Fruit fly (Drosophila melanogaster) whole organism, embryonic: ENCODE results near the gene Ilp7.

Experiments used
- Adf1 ChIP-seq: fragments of 200-800 bp; sonication (Bioruptor generic); IDR thresholded peaks from 2 replicates; pipeline ENCODE4 v1.3.6; 2022; ENCODE audit warnings: missing biosample characterization, missing genetic modification characterization
- Antp ChIP-seq: fragments of 200-800 bp; sonication (Bioruptor generic); optimal IDR thresholded peaks from 3 replicates; lab custom pipeline; 2016; ENCODE audit warnings: missing biosample characterization, missing genetic modification characterization
- CG10366 ChIP-seq: fragments of 200-800 bp; sonication (Bioruptor generic); IDR thresholded peaks from 2 replicates; pipeline ENCODE4 v1.3.6; 2022; ENCODE audit warnings: missing biosample characterization, missing genetic modification characterization
- CG10431 ChIP-seq: fragments of 200-800 bp; sonication (Bioruptor generic); optimal IDR thresholded peaks from 3 replicates; lab custom pipeline; 2018; ENCODE audit warnings: missing biosample characterization, mild to moderate bottlenecking, missing genetic modification characterization
- CG10543 ChIP-seq: fragments of 200-800 bp; sonication (Bioruptor generic); optimal IDR thresholded peaks from 3 replicates; lab custom pipeline; 2017; ENCODE audit warnings: missing biosample characterization, mild to moderate bottlenecking, missing genetic modification characterization, moderate library complexity
- CG12299 ChIP-seq: fragments of 200-800 bp; sonication (Bioruptor generic); optimal IDR thresholded peaks from 2 replicates; lab custom pipeline; 2018; ENCODE audit warnings: missing biosample characterization, mild to moderate bottlenecking, missing genetic modification characterization
- CG13424 ChIP-seq: fragments of 200-800 bp; sonication (Bioruptor generic); optimal IDR thresholded peaks from 2 replicates; lab custom pipeline; 2019; ENCODE audit warnings: missing biosample characterization, mild to moderate bottlenecking, missing genetic modification characterization, moderate library complexity
- CG14050 ChIP-seq: fragments of 200-800 bp; sonication (Bioruptor generic); IDR thresholded peaks from 3 replicates; pipeline ENCODE4 v1.3.6; 2022; ENCODE audit warnings: missing biosample characterization, missing genetic modification characterization
- CG14710 ChIP-seq: fragments of 200-800 bp; sonication (Bioruptor generic); optimal IDR thresholded peaks from 3 replicates; lab custom pipeline; 2019; ENCODE audit warnings: missing biosample characterization, mild to moderate bottlenecking, missing genetic modification characterization, moderate library complexity
- CG18599 ChIP-seq: fragments of 200-800 bp; sonication (Bioruptor generic); optimal IDR thresholded peaks from 3 replicates; lab custom pipeline; 2017; ENCODE audit warnings: missing biosample characterization, missing genetic modification characterization, mild to moderate bottlenecking, moderate library complexity, missing genetic modification reagents
- CG30431 ChIP-seq: fragments of 200-800 bp; sonication (Bioruptor generic); optimal IDR thresholded peaks from 2 replicates; lab custom pipeline; 2017; ENCODE audit warnings: missing biosample characterization, missing genetic modification characterization
- CG32532 ChIP-seq: fragments of 200-800 bp; sonication (Bioruptor generic); IDR thresholded peaks from 2 replicates; pipeline ENCODE4 v1.3.6; 2022; ENCODE audit warnings: missing biosample characterization, missing genetic modification characterization
- CG32767 ChIP-seq: fragments of 200-800 bp; sonication (Bioruptor generic); IDR thresholded peaks from 2 replicates; pipeline ENCODE4 v1.3.6; 2022; ENCODE audit warnings: missing biosample characterization, missing genetic modification characterization
- CG32772 ChIP-seq: fragments of 200-800 bp; sonication (Bioruptor generic); IDR thresholded peaks from 2 replicates; pipeline ENCODE4 v1.3.6; 2022; ENCODE audit warnings: missing biosample characterization, missing genetic modification characterization
- CG4404 ChIP-seq: fragments of 200-800 bp; sonication (Bioruptor generic); IDR thresholded peaks from 2 replicates; pipeline ENCODE4 v1.3.6; 2022; ENCODE audit warnings: missing biosample characterization, missing genetic modification characterization
- CG6254 ChIP-seq: fragments of 200-800 bp; sonication (Bioruptor generic); optimal IDR thresholded peaks from 3 replicates; lab custom pipeline; 2017; ENCODE audit warnings: mild to moderate bottlenecking, missing biosample characterization, missing genetic modification reagents, missing genetic modification characterization
- CG6689 ChIP-seq: fragments of 200-800 bp; sonication (Bioruptor generic); IDR thresholded peaks from 2 replicates; pipeline ENCODE4 v1.3.6; 2022; ENCODE audit warnings: missing biosample characterization, missing genetic modification characterization
- CG7372 ChIP-seq: fragments of 200-800 bp; sonication (Bioruptor generic); IDR thresholded peaks from 2 replicates; pipeline ENCODE4 v1.3.6; 2022; ENCODE audit warnings: missing biosample characterization, missing genetic modification characterization
- CG7556 ChIP-seq: fragments of 200-800 bp; sonication (Bioruptor generic); optimal IDR thresholded peaks from 2 replicates; lab custom pipeline; 2017; ENCODE audit warnings: missing biosample characterization, mild to moderate bottlenecking, missing genetic modification characterization
- CG8089 ChIP-seq: fragments of 200-800 bp; sonication (Bioruptor generic); optimal IDR thresholded peaks from 3 replicates; lab custom pipeline; 2016; ENCODE audit warnings: missing biosample characterization, missing genetic modification characterization
- CG8281 ChIP-seq: fragments of 200-800 bp; sonication (Bioruptor generic); optimal IDR thresholded peaks from 2 replicates; lab custom pipeline; 2018; ENCODE audit warnings: missing biosample characterization, mild to moderate bottlenecking, missing genetic modification characterization, moderate library complexity
- CG9932 ChIP-seq: fragments of 200-800 bp; sonication (Bioruptor generic); IDR thresholded peaks from 2 replicates; pipeline ENCODE4 v1.3.6; 2022; ENCODE audit warnings: missing biosample characterization, missing genetic modification characterization
- D19B ChIP-seq: fragments of 200-800 bp; sonication (Bioruptor generic); optimal IDR thresholded peaks from 2 replicates; lab custom pipeline; 2017; ENCODE audit warnings: missing biosample characterization, mild to moderate bottlenecking, missing genetic modification characterization
- Dad ChIP-seq: fragments of 200-800 bp; sonication (Bioruptor generic); optimal IDR thresholded peaks from 3 replicates; lab custom pipeline; 2016; ENCODE audit warnings: missing biosample characterization, missing genetic modification characterization
- Dip3 ChIP-seq: fragments of 200-800 bp; sonication (Bioruptor generic); optimal IDR thresholded peaks from 3 replicates; lab custom pipeline; 2016; ENCODE audit warnings: missing biosample characterization, missing genetic modification characterization
- Dp ChIP-seq: fragments of 200-800 bp; sonication (Bioruptor generic); optimal IDR thresholded peaks from 2 replicates; lab custom pipeline; 2018; ENCODE audit warnings: missing biosample characterization, mild to moderate bottlenecking, missing genetic modification characterization, moderate library complexity
- Drgx ChIP-seq: fragments of 200-800 bp; sonication (Bioruptor generic); IDR thresholded peaks from 2 replicates; pipeline ENCODE4 v1.3.6; 2022; ENCODE audit warnings: missing biosample characterization, missing genetic modification characterization
- H15 ChIP-seq: fragments of 200-800 bp; sonication (Bioruptor generic); IDR thresholded peaks from 3 replicates; pipeline ENCODE4 v1.3.6; 2022; ENCODE audit warnings: missing biosample characterization, missing genetic modification characterization
- MTF-1 ChIP-seq: fragments of 200-800 bp; sonication (Bioruptor generic); optimal IDR thresholded peaks from 2 replicates; lab custom pipeline; 2018; ENCODE audit warnings: missing biosample characterization, mild to moderate bottlenecking, missing genetic modification characterization, borderline replicate concordance
- Nf-YA ChIP-seq: fragments of 200-800 bp; sonication (Bioruptor generic); IDR thresholded peaks from 2 replicates; pipeline ENCODE4 v1.3.6; 2022; ENCODE audit warnings: missing biosample characterization, missing genetic modification characterization
- Sry-δ ChIP-seq: fragments of 200-800 bp; sonication (Bioruptor generic); optimal IDR thresholded peaks from 2 replicates; lab custom pipeline; 2016; ENCODE audit warnings: missing biosample characterization, missing genetic modification characterization
- Stat92E ChIP-seq, 3 experiments: fragments of >200 bp in 2 of 3; fragments of 200-800 bp in 1 of 3; sonication (Bioruptor generic) in 1 of 3; optimal IDR thresholded peaks; 2 replicates each; lab custom pipeline; 2017 to 2019; ENCODE audit warnings: missing biosample characterization in 3 of 3, missing genetic modification characterization in 3 of 3, mild to moderate bottlenecking in 1 of 3, moderate library complexity in 1 of 3
- Vsx1 ChIP-seq: fragments of 200-800 bp; sonication (Bioruptor generic); optimal IDR thresholded peaks from 2 replicates; lab custom pipeline; 2017; ENCODE audit warnings: missing biosample characterization, mild to moderate bottlenecking, missing genetic modification characterization, missing genetic modification reagents
- Xbp1 ChIP-seq: fragments of 200-800 bp; sonication (Bioruptor generic); optimal IDR thresholded peaks from 3 replicates; lab custom pipeline; 2016; ENCODE audit warnings: missing biosample characterization, mild to moderate bottlenecking, missing genetic modification characterization
- abd-A ChIP-seq: fragments of 200-800 bp; sonication (Bioruptor generic); optimal IDR thresholded peaks from 3 replicates; lab custom pipeline; 2019; ENCODE audit warnings: missing biosample characterization, mild to moderate bottlenecking, missing genetic modification characterization, moderate library complexity
- aop ChIP-seq: fragments of 200-800 bp; sonication (Bioruptor generic); IDR thresholded peaks from 2 replicates; pipeline ENCODE4 v1.3.6; 2022; ENCODE audit warnings: missing biosample characterization, missing genetic modification characterization
- cwo ChIP-seq: fragments of 200-800 bp; sonication (Bioruptor generic); optimal IDR thresholded peaks from 3 replicates; lab custom pipeline; 2017; ENCODE audit warnings: missing biosample characterization, missing genetic modification characterization, mild to moderate bottlenecking, moderate library complexity, missing genetic modification reagents
- eve ChIP-seq, 2 experiments: fragments of >200 bp; optimal IDR thresholded peaks; 2 replicates each; lab custom pipeline; 2017; ENCODE audit warnings: missing biosample characterization in 2 of 2, missing genetic modification characterization in 2 of 2
- gce ChIP-seq: fragments of 200-800 bp; sonication (Bioruptor generic); IDR thresholded peaks from 3 replicates; pipeline ENCODE4 v1.3.6; 2022; ENCODE audit warnings: missing biosample characterization, missing genetic modification characterization
- mirr ChIP-seq: fragments of 200-800 bp; sonication (Bioruptor generic); optimal IDR thresholded peaks from 3 replicates; lab custom pipeline; 2018; ENCODE audit warnings: missing biosample characterization, mild to moderate bottlenecking, missing genetic modification characterization
- nom ChIP-seq: fragments of 200-800 bp; sonication (Bioruptor generic); optimal IDR thresholded peaks from 2 replicates; lab custom pipeline; 2017; ENCODE audit warnings: missing biosample characterization, missing genetic modification characterization, mild to moderate bottlenecking, moderate library complexity, missing genetic modification reagents
- otp ChIP-seq: fragments of 200-800 bp; sonication (Bioruptor generic); IDR thresholded peaks from 3 replicates; pipeline ENCODE4, ENCODE4 v1.3.6; 2022; ENCODE audit warnings: missing biosample characterization, missing genetic modification characterization
- shn ChIP-seq: fragments of 200-800 bp; sonication (Bioruptor generic); optimal IDR thresholded peaks from 3 replicates; lab custom pipeline; 2016; ENCODE audit warnings: missing biosample characterization, missing genetic modification characterization
- slbo ChIP-seq: fragments of 200-800 bp; sonication (Bioruptor generic); IDR thresholded peaks from 2 replicates; pipeline ENCODE4 v1.3.6; 2022; ENCODE audit warnings: missing biosample characterization, missing genetic modification characterization
- so ChIP-seq: fragments of 200-800 bp; sonication (Bioruptor generic); IDR thresholded peaks from 3 replicates; pipeline ENCODE4 v1.3.6; 2022; ENCODE audit warnings: missing biosample characterization, missing genetic modification characterization
- tio ChIP-seq: fragments of 200-800 bp; sonication (Bioruptor generic); optimal IDR thresholded peaks from 2 replicates; lab custom pipeline; 2017; ENCODE audit warnings: missing biosample characterization, missing genetic modification characterization, inconsistent platforms
- unpg ChIP-seq: fragments of 200-800 bp; sonication (Bioruptor generic); optimal IDR thresholded peaks from 3 replicates; lab custom pipeline; 2018; ENCODE audit warnings: missing biosample characterization, mild to moderate bottlenecking, missing genetic modification characterization, moderate library complexity
- yki ChIP-seq: fragments of >200 bp; optimal IDR thresholded peaks from 3 replicates; lab custom pipeline; 2018

The Ilp7 gene

DNA sequence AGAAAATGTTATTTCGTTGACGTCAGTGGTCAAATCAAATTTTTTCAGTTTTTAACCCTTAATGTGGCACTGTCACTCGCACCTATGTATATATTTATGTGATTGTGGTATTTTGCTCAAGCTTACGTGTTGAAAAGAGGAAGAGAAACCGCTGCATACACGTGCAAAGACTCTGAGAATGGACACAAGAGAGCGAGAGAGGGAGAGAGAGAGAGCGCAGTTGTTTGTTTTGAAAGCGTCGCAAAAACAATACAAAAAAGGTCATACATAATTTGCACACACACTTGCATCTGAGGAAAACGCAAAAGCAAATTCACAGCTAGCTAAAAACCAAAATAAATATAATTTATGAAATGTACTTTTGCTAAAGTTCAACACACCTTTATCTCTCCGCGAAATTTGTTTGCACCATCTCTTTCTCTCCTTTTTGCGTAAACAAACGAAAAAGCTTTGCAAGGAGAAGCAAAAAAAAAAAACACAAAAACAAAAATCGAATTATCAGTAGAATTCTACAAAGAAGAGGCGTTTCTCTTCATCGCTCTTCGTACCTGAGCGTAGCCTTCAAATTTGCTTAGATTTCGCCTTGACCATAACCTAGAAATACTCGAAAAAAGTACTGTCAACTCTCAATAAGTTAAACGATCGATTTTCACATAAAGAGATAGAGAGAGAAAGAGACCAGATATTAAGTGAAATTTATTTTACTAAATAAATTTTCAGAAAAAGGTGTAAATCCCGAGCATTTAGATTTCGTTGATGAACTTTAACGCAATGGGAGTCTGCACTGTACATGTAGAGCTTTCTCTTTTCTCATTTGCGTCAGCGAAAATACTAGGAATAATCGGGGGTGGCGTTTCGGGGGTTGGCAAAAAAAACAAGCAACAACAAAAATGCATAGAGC lies 4.9 kb downstream of the Ilp7 start (continued):
- no peak for TF ChIP-seq eve (GFP tag; optimal IDR thresholded peaks at IDR 0.05; lab: Kevin White, UChicago)
- peak; percentile 9 for TF ChIP-seq CG13424 (tag; lab: Kevin White, UChicago)
- peak; percentile 36; the same call in 1 of the 3 replicates for TF ChIP-seq gce (GFP tag; lab: Robert Waterston, UW)
- no peak for TF ChIP-seq shn (GFP tag; lab: Kevin White, UChicago)
- TF ChIP-seq CG32532: peak; percentile 83
- TF ChIP-seq Nf-YA: 0 out of 2 replicates have a peak, but pooled peaks have one; percentile 5
- peak; percentile 30; the same call in 2 of the 3 replicates for TF ChIP-seq CG14050 (GFP tag; lab: Robert Waterston, UW)
- no peak for TF ChIP-seq Vsx1 (GFP tag; lab: Kevin White, UChicago)
- TF ChIP-seq CG8089 (GFP tag; lab: Kevin White, UChicago): no peak
- TF ChIP-seq CG8281 (tag; lab: Kevin White, UChicago): no peak
- peak; percentile 19 for TF ChIP-seq Xbp1 (GFP tag; lab: Kevin White, UChicago)
- 0 out of 3 replicates have a peak, but pooled peaks have one; percentile 22 for TF ChIP-seq otp (GFP tag; lab: Robert Waterston, UW)
- peak; percentile 85 for TF ChIP-seq nom (GFP tag; lab: Kevin White, UChicago)
- TF ChIP-seq CG9932 (GFP tag; lab: Robert Waterston, UW): peak; percentile 89
- peak; percentile 67 for TF ChIP-seq cwo (GFP tag; lab: Kevin White, UChicago)
- peak; percentile 21 for TF ChIP-seq tio (GFP tag; lab: Kevin White, UChicago)
- TF ChIP-seq CG10431 (GFP tag; lab: Kevin White, UChicago): no peak
- TF ChIP-seq CG32767 (GFP tag; lab: Robert Waterston, UW): no peak
- peak; percentile 46; the same call in 1 of the 3 replicates for TF ChIP-seq so (GFP tag; lab: Robert Waterston, UW)
- peak; percentile 33; the same call in 1 of the 3 replicates for TF ChIP-seq H15 (GFP tag; lab: Robert Waterston, UW)
- TF ChIP-seq CG6689 (GFP tag; lab: Robert Waterston, UW): peak; percentile 46
- TF ChIP-seq Dip3 (GFP tag; lab: Kevin White, UChicago): peak; percentile 87
- TF ChIP-seq aop (GFP tag; lab: Robert Waterston, UW): no peak
- TF ChIP-seq CG12299 (tag; lab: Kevin White, UChicago): no peak
- TF ChIP-seq Antp (GFP tag; lab: Kevin White, UChicago): peak; percentile 17
- peak; percentile 1 for TF ChIP-seq unpg (GFP tag; lab: Kevin White, UChicago)
- TF ChIP-seq MTF-1: no peak
- TF ChIP-seq CG4404: no peak; the same call in 1 of the 2 replicates
- TF ChIP-seq Stat92E (GFP tag; optimal IDR thresholded peaks at IDR 0.05; lab: Kevin White, UChicago): no peak
- TF ChIP-seq CG7556 (GFP tag; lab: Kevin White, UChicago): peak; percentile 27
- peak; percentile 34; the same call in 1 of the 2 replicates for TF ChIP-seq CG7372 (GFP tag; lab: Robert Waterston, UW)
- no peak for TF ChIP-seq CG14710
- TF ChIP-seq CG18599 (GFP tag; lab: Kevin White, UChicago): peak; percentile 86
- no peak for TF ChIP-seq Dp (GFP tag; lab: Kevin White, UChicago)
- TF ChIP-seq Dad (GFP tag; lab: Kevin White, UChicago): peak; percentile 3
- no peak for TF ChIP-seq mirr (GFP tag; lab: Kevin White, UChicago)
- TF ChIP-seq CG10543 (GFP tag; lab: Kevin White, UChicago): no peak
- no peak for TF ChIP-seq CG30431 (GFP tag; lab: Kevin White, UChicago)
- no peak for TF ChIP-seq CG6254 (GFP tag; lab: Kevin White, UChicago)
- peak; percentile 27; the same call in 1 of the 2 replicates for TF ChIP-seq Adf1 (GFP tag; lab: Robert Waterston, UW)
- TF ChIP-seq slbo: peak; percentile 86
- TF ChIP-seq yki (lab: Kevin White, UChicago): peak; percentile 69
- peak; percentile 1 for TF ChIP-seq Sry-δ
- peak; percentile 20 for TF ChIP-seq D19B (GFP tag; lab: Kevin White, UChicago)
- peak; percentile 22 for TF ChIP-seq abd-A (tag; lab: Kevin White, UChicago)
- TF ChIP-seq CG32772 (GFP tag; lab: Robert Waterston, UW): 0 out of 2 replicates have a peak, but pooled peaks have one; percentile 29
- TF ChIP-seq Drgx (GFP tag; lab: Robert Waterston, UW): peak; percentile 65
- peak; percentile 40 for TF ChIP-seq CG10366 (GFP tag; lab: Robert Waterston, UW)
